Fruit fly (Drosophila melanogaster) S2 (cell line): ENCODE measurements around the gene RFeSP.

Experiments used
- CG8478 ChIP-seq: fragments of >200 bp; optimal IDR thresholded peaks from 2 replicates; lab custom pipeline; 2018
- CTCF ChIP-seq, 2 experiments: fragments of >200 bp; optimal IDR thresholded peaks; 2 replicates each; lab custom pipeline; 2018

- TF ChIP-seq CTCF (optimal IDR thresholded peaks at IDR 0.05; lab: Kevin White, UChicago) (no peak), CG8478 (lab: Kevin White, UChicago) (no peak)
Measured at dm6 chr2L:1631441-1632313, 17.7 kb upstream of the RFeSP start.
